Fruit fly (Drosophila melanogaster) whole organism, wandering third instar larva: ENCODE measurements around the gene CG14443.

Source experiments
- Abd-B ChIP-seq: fragments of >200 bp; optimal IDR thresholded peaks from 2 replicates; lab custom pipeline; 2017; ENCODE audit warnings: missing biosample characterization, missing genetic modification characterization
- CG9705 ChIP-seq: fragments of 200-800 bp; sonication (Bioruptor generic); optimal IDR thresholded peaks from 2 replicates; lab custom pipeline; 2018; ENCODE audit warnings: missing biosample characterization, mild to moderate bottlenecking, missing genetic modification characterization
- CrebA ChIP-seq: fragments of 200-800 bp; sonication (Bioruptor generic); optimal IDR thresholded peaks from 2 replicates; lab custom pipeline; 2016; ENCODE audit warnings: missing biosample characterization, mild to moderate bottlenecking, missing genetic modification characterization, borderline replicate concordance
- Dfd ChIP-seq: fragments of >200 bp; optimal IDR thresholded peaks from 2 replicates; lab custom pipeline; 2017; ENCODE audit warnings: missing biosample characterization, missing genetic modification characterization
- Dif ChIP-seq: fragments of 200-275, 200-300 bp; sonication (Bioruptor generic); optimal IDR thresholded peaks from 2 replicates; lab custom pipeline; 2018; ENCODE audit warnings: missing biosample characterization, missing genetic modification characterization; ENCODE audit not compliant: partially characterized antibody
- GATAd ChIP-seq: sonication (Bioruptor generic); optimal IDR thresholded peaks from 2 replicates; lab custom pipeline; 2016; ENCODE audit warnings: missing biosample characterization, missing genetic modification characterization
- HLH106 ChIP-seq: fragments of 200-800 bp; optimal IDR thresholded peaks from 3 replicates; lab custom pipeline; 2019; ENCODE audit warnings: missing biosample characterization, mild to moderate bottlenecking, missing genetic modification characterization, moderate library complexity
- Hnf4 ChIP-seq: fragments of 200-800 bp; sonication (Bioruptor generic); optimal IDR thresholded peaks from 2 replicates; lab custom pipeline; 2016; ENCODE audit warnings: missing biosample characterization, mild to moderate bottlenecking, missing genetic modification characterization
- Hr78 ChIP-seq: fragments of >200 bp; optimal IDR thresholded peaks from 2 replicates; lab custom pipeline; 2017; ENCODE audit warnings: missing biosample characterization, missing genetic modification characterization
- Hr83 ChIP-seq: fragments of 200-300 bp; sonication (Bioruptor generic); optimal IDR thresholded peaks from 2 replicates; lab custom pipeline; 2016; ENCODE audit warnings: missing biosample characterization, mild to moderate bottlenecking, missing genetic modification characterization, moderate library complexity; ENCODE audit not compliant: poor library complexity, severe bottlenecking
- Jra ChIP-seq: sonication (Bioruptor generic); optimal IDR thresholded peaks from 2 replicates; lab custom pipeline; 2016; ENCODE audit warnings: missing biosample characterization, missing genetic modification characterization
- Mio ChIP-seq: sonication (Bioruptor generic); optimal IDR thresholded peaks from 2 replicates; lab custom pipeline; 2016; ENCODE audit warnings: missing biosample characterization, missing genetic modification characterization
- Myc ChIP-seq: fragments of >200 bp; optimal IDR thresholded peaks from 2 replicates; lab custom pipeline; 2017
- N ChIP-seq: fragments of >200 bp; optimal IDR thresholded peaks from 2 replicates; lab custom pipeline; 2018; ENCODE audit warnings: missing biosample characterization, missing external identifiers, missing genetic modification characterization
- OdsH ChIP-seq: fragments of 200-800 bp; sonication (Bioruptor generic); optimal IDR thresholded peaks from 2 replicates; lab custom pipeline; 2016; ENCODE audit warnings: missing biosample characterization, mild to moderate bottlenecking, missing genetic modification characterization
- Rel ChIP-seq, 2 experiments: fragments of 200-800 bp; sonication (Bioruptor generic) in 1 of 2; optimal IDR thresholded peaks; 2 replicates in 1 of 2; 3 replicates in 1 of 2; lab custom pipeline; 2016 to 2019; ENCODE audit warnings: mild to moderate bottlenecking in 2 of 2, missing biosample characterization in 2 of 2, missing genetic modification characterization in 2 of 2, moderate library complexity in 1 of 2
- Sp1 ChIP-seq: fragments of 200-800 bp; sonication (Bioruptor generic); optimal IDR thresholded peaks from 3 replicates; lab custom pipeline; 2019; ENCODE audit warnings: missing biosample characterization, mild to moderate bottlenecking, missing genetic modification characterization, moderate library complexity
- Vsx2 ChIP-seq: fragments of 200-300, 225-300 bp; sonication (Bioruptor generic); optimal IDR thresholded peaks from 2 replicates; lab custom pipeline; 2018; ENCODE audit warnings: missing biosample characterization, missing genetic modification characterization; ENCODE audit not compliant: partially characterized antibody
- br ChIP-seq: fragments of 200-800 bp; sonication (Bioruptor generic); optimal IDR thresholded peaks from 2 replicates; lab custom pipeline; 2016; ENCODE audit warnings: missing biosample characterization, missing genetic modification characterization
- brk ChIP-seq: fragments of 200-800 bp; sonication (Bioruptor generic); optimal IDR thresholded peaks from 2 replicates; lab custom pipeline; 2016; ENCODE audit warnings: missing biosample characterization, mild to moderate bottlenecking, missing genetic modification characterization
- dl ChIP-seq, 2 experiments: fragments of 175-275, 200-275 bp in 1 of 2; fragments of 200-275 bp in 1 of 2; sonication (Bioruptor generic); optimal IDR thresholded peaks; lab custom pipeline; 2018; ENCODE audit warnings: mild to moderate bottlenecking in 2 of 2, missing biosample characterization in 2 of 2, missing genetic modification characterization in 2 of 2, moderate library complexity in 2 of 2; ENCODE audit not compliant: partially characterized antibody in 2 of 2, insufficient read depth in 1 of 2
- dmrt93B ChIP-seq: fragments of 200-800 bp; sonication (Bioruptor generic); optimal IDR thresholded peaks from 2 replicates; lab custom pipeline; 2018; ENCODE audit warnings: missing biosample characterization, mild to moderate bottlenecking, missing genetic modification characterization
- dsf ChIP-seq: sonication (Bioruptor generic); optimal IDR thresholded peaks from 2 replicates; lab custom pipeline; 2016; ENCODE audit warnings: missing biosample characterization, missing genetic modification characterization, borderline replicate concordance
- ey ChIP-seq: fragments of 200-800 bp; sonication (Bioruptor generic); optimal IDR thresholded peaks from 2 replicates; lab custom pipeline; 2016; ENCODE audit warnings: missing biosample characterization, missing genetic modification characterization
- foxo ChIP-seq, 2 experiments: fragments of 200-800 bp; sonication (Bioruptor generic); optimal IDR thresholded peaks; 2 replicates in 1 of 2; 3 replicates in 1 of 2; lab custom pipeline; 2016 to 2017; ENCODE audit warnings: missing biosample characterization in 2 of 2, missing genetic modification characterization in 2 of 2
- fru ChIP-seq: fragments of 200-800 bp; sonication (Bioruptor generic); optimal IDR thresholded peaks from 3 replicates; lab custom pipeline; 2016; ENCODE audit warnings: missing biosample characterization, mild to moderate bottlenecking, missing genetic modification characterization
- h ChIP-seq: fragments of 200-800 bp; sonication (Bioruptor generic); optimal IDR thresholded peaks from 3 replicates; lab custom pipeline; 2016; ENCODE audit warnings: missing biosample characterization, mild to moderate bottlenecking, missing genetic modification characterization
- jim ChIP-seq: fragments of 175-275, 200-325 bp; sonication (Bioruptor generic); optimal IDR thresholded peaks from 2 replicates; lab custom pipeline; 2016; ENCODE audit warnings: missing biosample characterization, mild to moderate bottlenecking, missing genetic modification characterization
- lola ChIP-seq: fragments of >200 bp; optimal IDR thresholded peaks from 2 replicates; lab custom pipeline; 2017; ENCODE audit warnings: missing biosample characterization, missing genetic modification characterization
- pan ChIP-seq: fragments of >200 bp; optimal IDR thresholded peaks from 2 replicates; lab custom pipeline; 2017
- psq ChIP-seq: fragments of 200-800 bp; sonication (Bioruptor generic); optimal IDR thresholded peaks from 3 replicates; lab custom pipeline; 2017; ENCODE audit warnings: missing biosample characterization, mild to moderate bottlenecking, missing genetic modification characterization, moderate library complexity
- rgr ChIP-seq: fragments of 200-800 bp; sonication (Bioruptor generic); optimal IDR thresholded peaks from 3 replicates; lab custom pipeline; 2016; ENCODE audit warnings: missing biosample characterization, mild to moderate bottlenecking, missing genetic modification characterization
- sage ChIP-seq: fragments of 200-800 bp; sonication (Bioruptor generic); optimal IDR thresholded peaks from 2 replicates; lab custom pipeline; 2016; ENCODE audit warnings: missing biosample characterization, mild to moderate bottlenecking, missing genetic modification characterization
- sv ChIP-seq: fragments of 200-800 bp; sonication (Bioruptor generic); optimal IDR thresholded peaks from 3 replicates; lab custom pipeline; 2016; ENCODE audit warnings: missing biosample characterization, missing genetic modification characterization
- tai ChIP-seq: sonication (Bioruptor generic); optimal IDR thresholded peaks from 2 replicates; lab custom pipeline; 2016; ENCODE audit warnings: missing biosample characterization, missing genetic modification characterization
- usp ChIP-seq: fragments of >200 bp; optimal IDR thresholded peaks from 2 replicates; lab custom pipeline; 2017; ENCODE audit warnings: missing biosample characterization, missing genetic modification characterization
- woc ChIP-seq: sonication (Bioruptor generic); optimal IDR thresholded peaks from 2 replicates; lab custom pipeline; 2016; ENCODE audit warnings: missing biosample characterization, mild to moderate bottlenecking, missing genetic modification characterization

The CG14443 gene

DNA sequence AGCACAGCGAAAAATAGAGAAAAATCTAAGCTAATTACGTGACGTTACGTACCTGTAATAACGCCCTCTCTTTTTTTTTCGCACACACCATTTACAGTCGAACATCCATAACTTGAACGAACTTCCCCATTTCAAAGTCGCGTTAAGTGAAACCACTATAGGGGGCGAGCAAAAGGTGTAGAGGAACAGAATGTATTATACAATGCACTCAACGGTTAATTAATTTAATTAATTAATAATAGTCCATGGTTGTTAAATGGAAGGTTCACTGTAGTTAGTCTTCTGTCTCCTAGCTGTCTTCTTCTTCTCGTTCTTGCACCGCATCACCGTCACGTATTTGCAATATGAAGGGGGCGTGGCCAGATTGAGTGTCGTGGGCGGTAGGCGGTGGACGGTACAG is 7.8 kb downstream of the CG14443 start:
- no peak for TF ChIP-seq GATAd (GFP tag; lab: Kevin White, UChicago)
- TF ChIP-seq Vsx2 (GFP tag; lab: Kevin White, UChicago): no peak
- peak in 1 of 2 experiments; percentile 56 for TF ChIP-seq foxo (GFP tag; optimal IDR thresholded peaks at IDR 0.05; lab: Kevin White, UChicago)
- TF ChIP-seq CrebA: no peak
- peak; percentile 7 for TF ChIP-seq h
- no peak for TF ChIP-seq Hr83 (GFP tag; lab: Kevin White, UChicago)
- peak; percentile 38 for TF ChIP-seq fru (GFP tag; lab: Kevin White, UChicago)
- peak; percentile 39 for TF ChIP-seq ey (GFP tag; lab: Kevin White, UChicago)
- TF ChIP-seq dsf: no peak

- TF ChIP-seq fru (GFP tag; lab: Kevin White, UChicago) (peak; percentile 69), psq (GFP tag; lab: Kevin White, UChicago) (peak; percentile 37), sv (no peak), Sp1 (GFP tag; lab: Kevin White, UChicago) (peak; percentile 61), Abd-B (GFP tag; lab: Kevin White, UChicago) (no peak), h (peak; percentile 54), br (GFP tag; lab: Kevin White, UChicago) (peak; percentile 44), brk (GFP tag; lab: Kevin White, UChicago) (no peak), Myc (lab: Kevin White, UChicago) (no peak), sage (no peak), foxo (GFP tag; optimal IDR thresholded peaks at IDR 0.05; lab: Kevin White, UChicago) (peak in 1 of 2 experiments; percentile 52), ey (GFP tag; lab: Kevin White, UChicago) (peak; percentile 61), woc (peak; percentile 59), rgr (GFP tag; lab: Kevin White, UChicago) (peak; percentile 63), pan (no peak), OdsH (GFP tag; lab: Kevin White, UChicago) (peak; percentile 52), HLH106 (tag; lab: Kevin White, UChicago) (peak; percentile 65)
Measured at dm6 chrX:6642593-6643257, 9.0 kb downstream of the CG14443 start.

- TF ChIP-seq woc (peak; percentile 0), Vsx2 (GFP tag; lab: Kevin White, UChicago) (no peak), fru (GFP tag; lab: Kevin White, UChicago) (peak; percentile 22), HLH106 (tag; lab: Kevin White, UChicago) (peak; percentile 10), dsf (no peak)
Measured at dm6 chrX:6646846-6647245, 13.1 kb downstream of the CG14443 start.

DNA sequence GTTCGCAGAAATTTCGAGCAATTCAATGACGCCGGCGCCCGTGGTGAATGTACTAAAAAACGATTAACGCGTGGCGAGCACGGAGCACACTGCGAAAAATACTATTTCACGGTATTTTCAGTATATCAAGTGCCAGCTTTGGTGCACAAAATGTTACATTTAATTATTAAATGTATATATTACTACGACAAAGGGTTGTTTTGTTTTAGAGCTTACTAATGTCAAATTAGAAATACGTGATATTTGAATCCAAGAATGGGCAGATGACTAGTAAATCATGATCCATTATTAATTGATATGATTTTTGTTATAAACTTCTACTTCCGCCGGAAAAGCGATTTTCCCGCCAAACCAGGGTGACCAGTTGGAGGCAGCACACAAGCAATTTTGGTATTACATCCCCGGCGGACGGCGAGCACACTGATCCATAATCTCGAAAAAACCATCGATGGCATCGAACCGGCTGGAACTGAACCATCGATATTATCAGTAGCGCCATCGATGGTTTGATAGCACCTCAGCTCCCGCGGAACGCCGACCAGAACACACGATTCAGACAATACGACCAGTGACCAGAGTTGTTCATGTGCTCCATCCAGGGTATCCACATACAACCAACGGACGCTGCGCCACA is 20.6 kb downstream of the CG14443 start, which contains the start of the genes CG3226 and Cdc7:
Gene CG3226 (minus strand): TSS at position 51 of the 634 bp plus-strand sequence.
Gene Cdc7 (plus strand): TSS at position 344 of the 634 bp plus-strand sequence.
- TF ChIP-seq h (peak; percentile 66), Rel (GFP tag; optimal IDR thresholded peaks at IDR 0.05; lab: Kevin White, UChicago) (no peak), Rel (tag; optimal IDR thresholded peaks at IDR 0.05; lab: Kevin White, UChicago) (peak; percentile 43), dsf (no peak), jim (GFP tag; lab: Kevin White, UChicago) (no peak), brk (GFP tag; lab: Kevin White, UChicago) (no peak), Abd-B (GFP tag; lab: Kevin White, UChicago) (no peak), GATAd (GFP tag; lab: Kevin White, UChicago) (no peak), Mio (GFP tag; lab: Kevin White, UChicago) (no peak), OdsH (GFP tag; lab: Kevin White, UChicago) (peak; percentile 64), foxo (GFP tag; optimal IDR thresholded peaks at IDR 0.05; lab: Kevin White, UChicago) (peak in 1 of 2 experiments; percentile 53), Hr78 (GFP tag; lab: Kevin White, UChicago) (no peak), sv (no peak), usp (no peak), rgr (GFP tag; lab: Kevin White, UChicago) (peak; percentile 80), Dfd (GFP tag; lab: Kevin White, UChicago) (no peak), CG9705 (GFP tag; lab: Kevin White, UChicago) (peak; percentile 72), HLH106 (tag; lab: Kevin White, UChicago) (peak; percentile 67), Sp1 (GFP tag; lab: Kevin White, UChicago) (peak; percentile 76), dl (GFP tag; optimal IDR thresholded peaks at IDR 0.05; lab: Kevin White, UChicago; ENCODE audit: insufficient read depth in 1 of 2, partially characterized antibody in 2 of 2) (no peak), lola (no peak), sage (peak; percentile 6), ey (GFP tag; lab: Kevin White, UChicago) (no peak), Hr83 (GFP tag; lab: Kevin White, UChicago) (peak; percentile 54), N (GFP tag; lab: Kevin White, UChicago) (no peak), CrebA (no peak), Dif (no peak), tai (GFP tag; lab: Kevin White, UChicago) (no peak), pan (no peak), fru (GFP tag; lab: Kevin White, UChicago) (peak; percentile 100), Vsx2 (GFP tag; lab: Kevin White, UChicago) (no peak), woc (peak; percentile 27), psq (GFP tag; lab: Kevin White, UChicago) (peak; percentile 53), dmrt93B (peak; percentile 76), Hnf4 (GFP tag; lab: Kevin White, UChicago) (no peak), Jra (GFP tag; lab: Kevin White, UChicago) (peak; percentile 41), br (GFP tag; lab: Kevin White, UChicago) (peak; percentile 54)
